Worm (Caenorhabditis elegans): Measurements from ENCODE around the gene F59H6.14.
"Not testable (repeated sequence)": the region's sequence is repeated elsewhere in the genome, so short reads cannot be mapped to it uniquely, and the experiment has no call there.

DNA sequence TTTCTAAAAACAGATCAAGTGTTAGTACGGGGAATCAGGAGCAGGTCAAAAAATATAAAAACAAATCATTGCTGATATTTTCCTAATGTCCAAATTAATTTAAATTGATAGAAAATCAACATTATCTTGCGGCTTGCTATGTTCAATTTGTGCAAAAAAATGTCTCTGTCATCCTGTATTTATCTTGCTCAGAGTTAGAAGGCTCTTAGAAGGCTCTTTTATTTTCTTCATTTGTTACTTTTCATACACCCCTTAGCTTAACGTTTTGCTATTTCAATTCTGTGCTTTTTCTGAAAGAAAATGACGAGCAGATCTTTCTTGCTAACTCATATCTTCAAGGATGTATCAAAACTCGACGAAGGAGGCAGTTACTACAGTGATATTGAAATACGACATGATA, 34.8 kb upstream of the F59H6.14 start, which contains the start of gene math-19:
- not testable (repeated sequence) for TF ChIP-seq unc-62 (GFP tag; optimal IDR thresholded peaks at IDR 0.05 in 1 of 2); unc-62 (tag; optimal IDR thresholded peaks at IDR 0.05); zfp-3 (GFP tag; conservative IDR thresholded peaks at IDR 0.05); mdl-1 (tag; optimal IDR thresholded peaks at IDR 0.05); zag-1 (tag; optimal IDR thresholded peaks at IDR 0.05); fos-1 (tag; optimal IDR thresholded peaks at IDR 0.05); nhr-11 (tag; optimal IDR thresholded peaks at IDR 0.05); aha-1 (tag); fkh-10 (GFP tag; optimal IDR thresholded peaks at IDR 0.05); set-16 (GFP tag; IDR thresholded peaks at IDR 0.05)

All from whole organism, L4 larva.